Worm (Caenorhabditis elegans) whole organism, L4/young adult: ENCODE results near the gene ZK1236.5.

Experiments
- W03F9.2 ChIP-seq: fragments of 150-350 bp; optimal IDR thresholded peaks from 2 replicates; lab custom pipeline; 2014; ENCODE audit warnings: missing biosample characterization, missing genetic modification characterization
- dao-5 ChIP-seq: sonication (generic microtip); optimal IDR thresholded peaks from 2 replicates; lab custom pipeline; 2016; ENCODE audit warnings: missing genotype, missing genetic modification characterization, moderate library complexity, missing compliant biosample characterization
- him-1 ChIP-seq: sonication (generic microtip); optimal IDR thresholded peaks from 2 replicates; lab custom pipeline; 2016; ENCODE audit warnings: missing genotype, missing genetic modification reagents, missing genetic modification characterization, missing compliant biosample characterization

DNA sequence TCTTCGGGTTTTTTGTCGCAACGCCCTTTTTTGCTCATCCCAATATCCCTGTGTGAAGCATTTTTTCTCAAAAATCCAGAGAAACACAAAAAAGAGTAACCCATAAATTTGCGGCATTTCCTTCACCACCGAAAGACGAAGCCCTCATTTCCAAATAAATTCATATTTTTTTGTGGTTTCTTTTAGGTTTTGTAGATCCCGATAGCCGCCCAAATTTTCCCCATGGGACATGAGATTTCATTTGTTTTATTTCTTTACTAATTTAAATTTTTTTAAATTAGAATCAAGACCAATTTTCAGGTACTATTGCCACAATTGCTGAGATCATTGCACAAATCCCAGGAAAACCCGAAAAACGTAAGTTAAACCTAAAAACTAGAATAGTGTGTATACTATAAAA, 34.7 kb upstream of the ZK1236.5 start, which contains the start of gene mig-39:
- no peak for TF ChIP-seq him-1 (tag; lab: Kevin White, UChicago)
- TF ChIP-seq W03F9.2 (tag; lab: Kevin White, UChicago): no peak
- no peak for TF ChIP-seq dao-5 (tag; lab: Kevin White, UChicago)
